Worm (Caenorhabditis elegans) whole organism, late embryonic: ENCODE measurements around the gene R05H10.1.
A peak's percentile ranks its signal among the peaks of the same experiment; 100 is the strongest.

ENCODE experiments used
- C38D4.7 ChIP-seq: fragments of 200-800 bp; sonication (Bioruptor generic); optimal IDR thresholded peaks from 2 replicates; lab custom pipeline; 2018; ENCODE audit warnings: mild to moderate bottlenecking, missing genetic modification characterization, moderate library complexity, missing compliant biosample characterization
- F13H6.1 ChIP-seq: sonication (generic microtip); optimal IDR thresholded peaks from 2 replicates; lab custom pipeline; 2016; ENCODE audit warnings: missing genetic modification characterization, missing compliant biosample characterization
- K02D7.2 ChIP-seq: sonication (generic microtip); optimal IDR thresholded peaks from 2 replicates; lab custom pipeline; 2017; ENCODE audit warnings: mild to moderate bottlenecking, missing genetic modification characterization, missing compliant biosample characterization
- K09A11.1 ChIP-seq: sonication (generic microtip); optimal IDR thresholded peaks from 2 replicates; lab custom pipeline; 2017; ENCODE audit warnings: antibody characterized with exemption, mild to moderate bottlenecking, missing genetic modification characterization, missing compliant biosample characterization; ENCODE audit not compliant: insufficient read depth
- T23F11.4 ChIP-seq: fragments of 200-800 bp; sonication (Bioruptor generic); optimal IDR thresholded peaks from 2 replicates; lab custom pipeline; 2018; ENCODE audit warnings: mild to moderate bottlenecking, missing genetic modification characterization, missing compliant biosample characterization
- Y22D7AL.16 ChIP-seq: sonication (generic microtip); optimal IDR thresholded peaks from 2 replicates; lab custom pipeline; 2016; ENCODE audit warnings: missing genetic modification characterization, missing compliant biosample characterization
- ceh-14 ChIP-seq: sonication (generic microtip); optimal IDR thresholded peaks from 2 replicates; lab custom pipeline; 2016; ENCODE audit warnings: missing genotype, missing genetic modification characterization, missing compliant biosample characterization
- ceh-2 ChIP-seq: sonication (generic microtip); optimal IDR thresholded peaks from 2 replicates; lab custom pipeline; 2016; ENCODE audit warnings: missing genotype, missing genetic modification characterization, missing compliant biosample characterization
- ceh-22 ChIP-seq: sonication (generic microtip); optimal IDR thresholded peaks from 2 replicates; lab custom pipeline; 2017; ENCODE audit warnings: missing biosample characterization, missing genetic modification characterization
- ceh-34 ChIP-seq: sonication (generic microtip); optimal IDR thresholded peaks from 2 replicates; lab custom pipeline; 2016; ENCODE audit warnings: mild to moderate bottlenecking, missing genetic modification characterization, missing compliant biosample characterization
- dmd-4 ChIP-seq: sonication (generic microtip); optimal IDR thresholded peaks from 2 replicates; lab custom pipeline; 2016; ENCODE audit warnings: borderline replicate concordance, missing genetic modification characterization, missing compliant biosample characterization
- dve-1 ChIP-seq: sonication (generic microtip); optimal IDR thresholded peaks from 2 replicates; lab custom pipeline; 2017; ENCODE audit warnings: antibody characterized with exemption, mild to moderate bottlenecking, missing genetic modification characterization, missing compliant biosample characterization
- elt-2 ChIP-seq: sonication (generic microtip); optimal IDR thresholded peaks from 2 replicates; lab custom pipeline; 2016; ENCODE audit warnings: missing genetic modification reagents, missing genetic modification characterization, missing compliant biosample characterization
- elt-4 ChIP-seq: sonication (generic microtip); optimal IDR thresholded peaks from 2 replicates; lab custom pipeline; 2016; ENCODE audit warnings: missing genetic modification characterization, missing compliant biosample characterization
- ets-4 ChIP-seq: sonication (generic microtip); optimal IDR thresholded peaks from 2 replicates; lab custom pipeline; 2016; ENCODE audit warnings: missing genetic modification characterization, missing compliant biosample characterization
- eyg-1 ChIP-seq: sonication (generic microtip); optimal IDR thresholded peaks from 2 replicates; lab custom pipeline; 2016; ENCODE audit warnings: missing genotype, missing genetic modification characterization, missing compliant biosample characterization
- fkh-6 ChIP-seq: sonication (generic microtip); optimal IDR thresholded peaks from 2 replicates; lab custom pipeline; 2016; ENCODE audit warnings: missing genetic modification characterization, missing compliant biosample characterization
- gmeb-2 ChIP-seq: sonication (generic microtip); optimal IDR thresholded peaks from 2 replicates; lab custom pipeline; 2016; ENCODE audit warnings: missing genetic modification characterization, inconsistent platforms, missing compliant biosample characterization
- hlh-30 ChIP-seq: sonication (generic microtip); optimal IDR thresholded peaks from 2 replicates; lab custom pipeline; 2017; ENCODE audit warnings: antibody characterized with exemption, missing genetic modification characterization, missing compliant biosample characterization; ENCODE audit not compliant: insufficient read depth
- hlh-8 ChIP-seq: sonication (generic microtip); optimal IDR thresholded peaks from 2 replicates; lab custom pipeline; 2016; ENCODE audit warnings: missing genotype, missing genetic modification characterization, missing compliant biosample characterization
- lim-6 ChIP-seq: sonication (generic microtip); optimal IDR thresholded peaks from 2 replicates; lab custom pipeline; 2016; ENCODE audit warnings: missing genetic modification characterization, missing compliant biosample characterization
- madf-2 ChIP-seq: sonication (generic microtip); optimal IDR thresholded peaks from 2 replicates; lab custom pipeline; 2017; ENCODE audit warnings: missing genetic modification characterization, missing compliant biosample characterization
- mec-3 ChIP-seq: sonication (generic microtip); optimal IDR thresholded peaks from 2 replicates; lab custom pipeline; 2016; ENCODE audit warnings: borderline replicate concordance, missing genetic modification characterization, missing compliant biosample characterization
- nfya-1 ChIP-seq: sonication (generic microtip); optimal IDR thresholded peaks from 2 replicates; lab custom pipeline; 2017; ENCODE audit warnings: missing genetic modification characterization, mild to moderate bottlenecking, missing compliant biosample characterization, antibody characterized with exemption, moderate library complexity
- npax-4 ChIP-seq: sonication (generic microtip); optimal IDR thresholded peaks from 2 replicates; lab custom pipeline; 2016; ENCODE audit warnings: missing genetic modification characterization, missing compliant biosample characterization
- odd-2 ChIP-seq: sonication (generic microtip); optimal IDR thresholded peaks from 2 replicates; lab custom pipeline; 2017; ENCODE audit warnings: antibody characterized with exemption, mild to moderate bottlenecking, missing genetic modification characterization, missing compliant biosample characterization
- pax-1 ChIP-seq: fragments of 150-350 bp; optimal IDR thresholded peaks from 2 replicates; lab custom pipeline; 2014; ENCODE audit warnings: missing biosample characterization, missing genetic modification characterization
- pqm-1 ChIP-seq: sonication (generic microtip); optimal IDR thresholded peaks from 2 replicates; lab custom pipeline; 2016; ENCODE audit warnings: missing genetic modification characterization, missing compliant biosample characterization
- ref-2 ChIP-seq: sonication (generic microtip); optimal IDR thresholded peaks from 2 replicates; lab custom pipeline; 2016; ENCODE audit warnings: missing genetic modification characterization, missing compliant biosample characterization
- rnt-1 ChIP-seq: sonication (generic microtip); optimal IDR thresholded peaks from 2 replicates; lab custom pipeline; 2016; ENCODE audit warnings: missing genetic modification characterization, missing compliant biosample characterization
- sdc-2 ChIP-seq: sonication (generic microtip); optimal IDR thresholded peaks from 2 replicates; lab custom pipeline; 2016; ENCODE audit warnings: missing genotype, missing genetic modification characterization, missing compliant biosample characterization
- syd-9 ChIP-seq: sonication (generic microtip); optimal IDR thresholded peaks from 2 replicates; lab custom pipeline; 2016; ENCODE audit warnings: mild to moderate bottlenecking, missing genetic modification characterization, moderate library complexity, missing compliant biosample characterization
- ttx-3 ChIP-seq: sonication (generic microtip); optimal IDR thresholded peaks from 2 replicates; lab custom pipeline; 2016; ENCODE audit warnings: missing genetic modification reagents, missing genetic modification characterization, missing compliant biosample characterization
- unc-3 ChIP-seq, 2 experiments: fragments of 200-800 bp in 1 of 2; sonication (Bioruptor generic) in 1 of 2; sonication (generic microtip) in 1 of 2; conservative IDR thresholded peaks in 1 of 2; optimal IDR thresholded peaks in 1 of 2; 2 replicates each; pipeline versions ENCODE4 v1.3.6 to Lab custom; 2016 to 2022; ENCODE audit warnings: missing compliant biosample characterization in 2 of 2, missing genetic modification characterization in 2 of 2, missing genetic modification reagents in 1 of 2
- unc-42 ChIP-seq: sonication (generic microtip); optimal IDR thresholded peaks from 2 replicates; lab custom pipeline; 2016; ENCODE audit warnings: missing genotype, missing genetic modification characterization, missing compliant biosample characterization
- unc-86 ChIP-seq: sonication (generic microtip); optimal IDR thresholded peaks from 2 replicates; lab custom pipeline; 2016; ENCODE audit warnings: missing genetic modification characterization, missing compliant biosample characterization
- ztf-16 ChIP-seq: sonication (generic microtip); optimal IDR thresholded peaks from 2 replicates; lab custom pipeline; 2017; ENCODE audit warnings: missing genetic modification characterization, missing compliant biosample characterization

Gene R05H10.1

ce11 chrII:14866668-14867067 is 15.1 kb downstream of the R05H10.1 start, which contains the start of gene gpx-2:
Gene gpx-2 (plus strand): TSS chrII:14866766.
- TF ChIP-seq F13H6.1 (tag; lab: Kevin White, UChicago) (no peak), C38D4.7 (GFP tag; lab: Kevin White, UChicago) (no peak)

DNA sequence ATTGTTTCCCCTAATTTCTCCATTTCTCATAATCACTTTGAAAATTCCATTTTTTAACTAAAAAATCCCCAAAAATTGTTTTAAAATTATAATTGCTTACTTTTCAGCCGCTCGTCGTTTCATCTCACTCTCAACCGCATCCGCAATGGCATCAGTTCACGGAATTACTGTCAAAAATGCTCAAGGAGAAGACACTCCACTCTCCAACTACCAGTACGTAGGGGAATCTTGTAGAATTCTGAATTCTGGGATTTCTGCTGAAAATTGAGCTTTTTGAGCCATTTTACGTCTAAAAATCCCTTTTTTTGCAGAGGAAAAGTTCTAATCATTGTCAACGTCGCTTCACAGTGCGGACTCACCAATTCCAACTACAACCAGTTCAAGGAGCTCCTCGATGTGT is 15.9 kb downstream of the R05H10.1 start:
- TF ChIP-seq K02D7.2 (tag; lab: Kevin White, UChicago) (no peak), pqm-1 (tag; lab: Kevin White, UChicago) (no peak), lim-6 (no peak), C38D4.7 (GFP tag; lab: Kevin White, UChicago) (no peak), ttx-3 (no peak), ztf-16 (no peak), dve-1 (tag; lab: Kevin White, UChicago) (no peak), hlh-8 (tag; lab: Kevin White, UChicago) (no peak), Y22D7AL.16 (tag; lab: Kevin White, UChicago) (no peak), elt-2 (tag; lab: Kevin White, UChicago) (no peak), sdc-2 (tag; lab: Kevin White, UChicago) (no peak), pax-1 (tag; lab: Kevin White, UChicago) (no peak), fkh-6 (tag; lab: Kevin White, UChicago) (no peak), ceh-2 (no peak), T23F11.4 (GFP tag; lab: Kevin White, UChicago) (no peak)

ce11 chrII:14869644-14870043 is 18.0 kb downstream of the R05H10.1 start, which contains the start of gene R05H10.3:
Gene R05H10.3 (plus strand): TSS chrII:14869944.
- TF ChIP-seq ceh-22: no peak
- no peak for TF ChIP-seq K09A11.1 (tag; lab: Kevin White, UChicago)
- TF ChIP-seq rnt-1 (tag; lab: Kevin White, UChicago): no peak
- no peak for TF ChIP-seq fkh-6 (tag; lab: Kevin White, UChicago)

DNA sequence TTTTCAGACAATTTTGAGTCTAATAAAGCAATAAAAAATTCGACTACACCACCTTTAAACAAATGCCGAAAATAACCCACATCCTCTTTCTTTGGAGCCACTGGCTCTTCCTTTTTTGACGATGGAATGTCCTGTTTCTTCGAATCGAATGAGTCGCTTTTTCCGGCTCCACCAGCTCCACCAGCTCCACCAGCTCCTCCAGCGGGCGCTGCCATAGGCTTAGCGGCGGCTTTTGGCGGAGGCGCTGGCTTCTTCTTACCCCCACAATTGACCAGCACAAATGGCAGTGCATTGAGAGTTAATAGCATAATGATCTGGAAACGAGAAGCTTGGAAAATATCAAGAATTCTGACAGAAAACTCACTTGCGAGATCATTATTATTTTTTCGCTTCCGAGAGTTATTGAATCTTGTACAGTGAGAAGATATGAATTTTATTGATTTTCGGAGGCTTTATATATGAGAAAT is 25.2 kb downstream of the R05H10.1 start, which contains the start of gene Y53F4A.2:
Y53F4A.2 (minus strand) TSS at position 417 of the 467 bp plus-strand sequence.
- TF ChIP-seq hlh-30 (no peak), C38D4.7 (GFP tag; lab: Kevin White, UChicago) (no peak), ref-2 (tag; lab: Kevin White, UChicago) (no peak), mec-3 (tag; lab: Kevin White, UChicago) (no peak)
- TF ChIP-seq, all 69 proteins: peak for 0

DNA sequence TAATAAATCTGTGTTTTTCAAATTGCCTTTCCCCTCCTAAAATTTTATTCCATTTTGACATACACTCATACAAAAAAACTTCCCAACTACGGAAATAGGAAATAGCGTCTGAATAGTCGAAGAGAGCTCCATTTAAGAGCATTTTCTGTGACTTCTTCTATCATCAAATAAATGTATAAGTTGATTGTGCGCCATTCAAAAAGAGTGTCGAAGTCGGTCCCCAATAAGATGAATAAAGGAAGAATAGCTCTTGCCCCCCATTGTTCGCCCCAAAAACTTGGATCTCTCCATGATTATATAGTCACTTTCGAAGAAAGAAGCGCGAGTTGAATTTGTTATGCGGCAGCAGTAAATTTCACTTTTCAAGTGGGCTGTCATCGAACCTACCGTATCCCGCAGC is 40.9 kb downstream of the R05H10.1 start:
- TF ChIP-seq unc-42 (tag; lab: Kevin White, UChicago): peak; percentile 44
- no peak for TF ChIP-seq madf-2 (tag; lab: Kevin White, UChicago)

DNA sequence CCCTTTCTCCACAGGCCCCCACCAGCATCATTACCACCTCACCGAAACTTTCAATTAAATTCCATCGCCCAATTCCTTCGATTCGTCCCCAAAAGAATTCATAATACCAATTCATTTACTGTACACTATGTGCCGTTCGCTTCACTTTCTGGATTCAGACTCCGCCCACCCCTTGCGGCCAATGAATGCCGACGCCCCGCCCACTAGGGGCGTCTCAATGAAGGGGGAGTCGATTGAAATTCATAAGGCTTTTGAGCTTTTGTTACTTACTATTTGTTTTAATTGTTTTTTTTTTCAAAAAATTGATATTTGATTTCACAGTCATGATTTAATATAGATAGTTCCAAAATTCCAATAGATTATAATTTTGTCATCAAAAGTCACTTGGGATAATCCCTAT is 44.9 kb downstream of the R05H10.1 start:
- peak; percentile 54 for TF ChIP-seq nfya-1 (tag; lab: Kevin White, UChicago)
- TF ChIP-seq lim-6: no peak
- TF ChIP-seq ceh-34 (tag; lab: Kevin White, UChicago): no peak
- TF ChIP-seq elt-4 (tag; lab: Kevin White, UChicago): no peak

DNA sequence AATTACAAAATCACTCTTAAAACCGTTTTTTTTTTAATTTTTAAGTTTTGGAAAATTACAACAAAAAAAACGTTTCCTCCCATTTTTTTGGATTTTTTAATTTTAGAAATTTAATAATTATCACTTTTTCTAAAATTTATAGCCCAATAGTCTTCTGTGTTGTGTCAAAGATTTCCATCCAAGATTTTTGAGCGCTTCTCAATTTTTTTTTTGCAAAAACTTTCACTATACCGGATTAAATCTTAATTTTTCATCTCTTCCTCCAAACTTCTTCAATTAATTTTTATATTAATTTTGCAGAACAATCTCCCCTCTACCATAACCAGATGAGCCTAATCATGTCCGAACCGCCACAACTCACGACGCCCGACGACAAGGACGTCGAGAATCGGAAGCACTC is 50.6 kb downstream of the R05H10.1 start, which contains the start of gene cog-1:
cog-1 (plus strand) TSS at position 301 of the 400 bp plus-strand sequence.
- TF ChIP-seq unc-86 (tag; lab: Kevin White, UChicago) (no peak), pax-1 (tag; lab: Kevin White, UChicago) (no peak), hlh-8 (tag; lab: Kevin White, UChicago) (no peak), ceh-14 (tag; lab: Kevin White, UChicago) (no peak), eyg-1 (no peak), ceh-34 (tag; lab: Kevin White, UChicago) (no peak), nfya-1 (tag; lab: Kevin White, UChicago) (no peak), gmeb-2 (tag; lab: Kevin White, UChicago) (no peak), F13H6.1 (tag; lab: Kevin White, UChicago) (no peak), syd-9 (tag; lab: Kevin White, UChicago) (no peak), C38D4.7 (GFP tag; lab: Kevin White, UChicago) (no peak), K02D7.2 (tag; lab: Kevin White, UChicago) (no peak), unc-3 (GFP tag; conservative IDR thresholded peaks at IDR 0.05; lab: Robert Waterston, UW) (no peak), unc-3 (tag; optimal IDR thresholded peaks at IDR 0.05; lab: Kevin White, UChicago) (no peak), npax-4 (no peak), ceh-22 (no peak), hlh-30 (no peak), ets-4 (tag; lab: Kevin White, UChicago) (no peak), odd-2 (no peak), dmd-4 (no peak)
- TF ChIP-seq, all 69 proteins: peak for 0
